Worm (Caenorhabditis elegans) whole organism, late embryonic: ENCODE measurements around the gene col-33.

ENCODE experiments used
- ama-1 ChIP-seq: fragments of 150-350 bp; optimal IDR thresholded peaks from 2 replicates; lab custom pipeline; 2014
- ceh-9 ChIP-seq: sonication (generic microtip); optimal IDR thresholded peaks from 2 replicates; lab custom pipeline; 2016; ENCODE audit warnings: mild to moderate bottlenecking, missing genetic modification characterization, inconsistent platforms, missing compliant biosample characterization
- che-1 ChIP-seq: sonication (generic microtip); optimal IDR thresholded peaks from 2 replicates; lab custom pipeline; 2016; ENCODE audit warnings: mild to moderate bottlenecking, missing genetic modification characterization, missing compliant biosample characterization
- dve-1 ChIP-seq: sonication (generic microtip); optimal IDR thresholded peaks from 2 replicates; lab custom pipeline; 2017; ENCODE audit warnings: antibody characterized with exemption, mild to moderate bottlenecking, missing genetic modification characterization, missing compliant biosample characterization
- hlh-13 ChIP-seq: fragments of 200-800 bp; sonication (Bioruptor generic); optimal IDR thresholded peaks from 2 replicates; lab custom pipeline; 2018; ENCODE audit warnings: mild to moderate bottlenecking, missing genetic modification characterization, missing compliant biosample characterization
- tbx-7 ChIP-seq: sonication (generic microtip); optimal IDR thresholded peaks from 2 replicates; lab custom pipeline; 2016; ENCODE audit warnings: missing genotype, missing genetic modification characterization, missing compliant biosample characterization
- unc-42 ChIP-seq: sonication (generic microtip); optimal IDR thresholded peaks from 2 replicates; lab custom pipeline; 2016; ENCODE audit warnings: missing genotype, missing genetic modification characterization, missing compliant biosample characterization

- TF ChIP-seq ama-1 (lab: Kevin White, UChicago) (no peak), ceh-9 (tag; lab: Kevin White, UChicago) (no peak), unc-42 (tag; lab: Kevin White, UChicago) (no peak), hlh-13 (GFP tag; lab: Kevin White, UChicago) (no peak), che-1 (no peak), tbx-7 (no peak), dve-1 (tag; lab: Kevin White, UChicago) (no peak)
Observed at ce11 chrIV:4298983-4299382, 35.9 kb downstream of the col-33 start, which contains the start of gene F15E6.9.
